Worm (Caenorhabditis elegans) whole organism, L1 larva: ENCODE results near the gene F13B12.4.

Experiments
- alr-1 ChIP-seq: fragments of 200-800 bp; sonication (Bioruptor generic); optimal IDR thresholded peaks from 2 replicates; lab custom pipeline; 2018; ENCODE audit warnings: borderline replicate concordance, mild to moderate bottlenecking, missing genetic modification characterization, missing compliant biosample characterization
- ceh-90 ChIP-seq: sonication (generic microtip); optimal IDR thresholded peaks from 2 replicates; lab custom pipeline; 2016; ENCODE audit warnings: missing genetic modification characterization, missing compliant biosample characterization
- ces-1 ChIP-seq: fragments of 150-350 bp; optimal IDR thresholded peaks from 2 replicates; lab custom pipeline; 2014; ENCODE audit warnings: missing biosample characterization, missing genetic modification reagents, missing genetic modification characterization
- efl-1 ChIP-seq, 4 experiments: fragments of 150-350 bp; optimal IDR thresholded peaks in 3 of 4; peaks in 1 of 4; 1 replicate in 1 of 4; 2 replicates in 3 of 4; lab custom pipeline; 2014; ENCODE audit warnings: missing biosample characterization in 2 of 4, missing genetic modification characterization in 2 of 4, missing genetic modification reagents in 2 of 4
- egl-13 ChIP-seq: sonication (generic microtip); optimal IDR thresholded peaks from 2 replicates; lab custom pipeline; 2016; ENCODE audit warnings: missing genotype, missing genetic modification reagents, missing genetic modification characterization, missing compliant biosample characterization
- egl-27 ChIP-seq, 2 experiments: fragments of 150-350 bp in 1 of 2; sonication (generic microtip); optimal IDR thresholded peaks; 3 replicates each; lab custom pipeline; 2017 to 2018; ENCODE audit warnings: missing biosample characterization in 2 of 2, missing genetic modification characterization in 2 of 2, missing genetic modification reagents in 2 of 2
- elt-2 ChIP-seq: sonication (generic microtip); optimal IDR thresholded peaks from 2 replicates; lab custom pipeline; 2016; ENCODE audit warnings: missing genetic modification characterization, mild to moderate bottlenecking, inconsistent platforms, missing compliant biosample characterization, missing genetic modification reagents
- elt-3 ChIP-seq, 6 experiments: fragments of 150-350 bp in 1 of 6; sonication (generic microtip); optimal IDR thresholded peaks; 2 replicates each; lab custom pipeline; 2017 to 2018; ENCODE audit warnings: missing biosample characterization in 6 of 6, missing genetic modification characterization in 6 of 6, inconsistent platforms in 1 of 6
- fkh-4 ChIP-seq: sonication (generic microtip); optimal IDR thresholded peaks from 2 replicates; lab custom pipeline; 2016; ENCODE audit warnings: missing compliant biosample characterization, missing genetic modification characterization, borderline replicate concordance
- fkh-8 ChIP-seq: sonication (generic microtip); optimal IDR thresholded peaks from 2 replicates; lab custom pipeline; 2016; ENCODE audit warnings: mild to moderate bottlenecking, missing genetic modification characterization, missing compliant biosample characterization
- hlh-17 ChIP-seq: fragments of 200-800 bp; sonication (Bioruptor generic); optimal IDR thresholded peaks from 2 replicates; lab custom pipeline; 2018; ENCODE audit warnings: missing genetic modification characterization, mild to moderate bottlenecking, missing compliant biosample characterization, moderate library complexity, borderline replicate concordance
- hlh-4 ChIP-seq: sonication (generic microtip); optimal IDR thresholded peaks from 2 replicates; lab custom pipeline; 2016; ENCODE audit warnings: mild to moderate bottlenecking, missing genetic modification characterization, missing compliant biosample characterization
- hpl-2 ChIP-seq: fragments of 150-350 bp; optimal IDR thresholded peaks from 2 replicates; lab custom pipeline; 2014; ENCODE audit warnings: missing biosample characterization, missing genetic modification reagents, missing genetic modification characterization
- irx-1 ChIP-seq: sonication (generic microtip); optimal IDR thresholded peaks from 2 replicates; lab custom pipeline; 2016; ENCODE audit warnings: missing genetic modification characterization, missing compliant biosample characterization
- lin-35 ChIP-seq, 2 experiments: fragments of 150-350 bp; optimal IDR thresholded peaks; 2 replicates each; lab custom pipeline; 2014; ENCODE audit warnings: missing biosample characterization in 2 of 2, missing genetic modification characterization in 2 of 2, missing genetic modification reagents in 2 of 2
- mdl-1 ChIP-seq, 2 experiments: fragments of 150-350 bp; optimal IDR thresholded peaks; 2 replicates each; lab custom pipeline; 2014 to 2017; ENCODE audit warnings: missing biosample characterization in 2 of 2, missing genetic modification characterization in 2 of 2, inconsistent platforms in 1 of 2
- mep-1 ChIP-seq: fragments of 150-350 bp; optimal IDR thresholded peaks from 2 replicates; lab custom pipeline; 2014; ENCODE audit warnings: missing biosample characterization, missing genetic modification characterization
- nhr-11 ChIP-seq: fragments of 150-350 bp; optimal IDR thresholded peaks from 2 replicates; lab custom pipeline; 2014; ENCODE audit warnings: missing biosample characterization, missing genetic modification characterization
- nhr-20 ChIP-seq: sonication (generic microtip); optimal IDR thresholded peaks from 2 replicates; lab custom pipeline; 2016; ENCODE audit warnings: mild to moderate bottlenecking, missing genetic modification characterization, missing compliant biosample characterization
- nhr-71 ChIP-seq: sonication (generic microtip); optimal IDR thresholded peaks from 2 replicates; lab custom pipeline; 2016; ENCODE audit warnings: mild to moderate bottlenecking, missing genetic modification characterization, moderate library complexity, missing compliant biosample characterization
- nhr-76 ChIP-seq: sonication (generic microtip); optimal IDR thresholded peaks from 2 replicates; lab custom pipeline; 2017; ENCODE audit warnings: missing biosample characterization, missing genetic modification characterization
- nhr-77 ChIP-seq: fragments of 150-350 bp; optimal IDR thresholded peaks from 2 replicates; lab custom pipeline; 2014; ENCODE audit warnings: missing biosample characterization, missing genetic modification characterization
- nhr-90 ChIP-seq: sonication (generic microtip); optimal IDR thresholded peaks from 2 replicates; lab custom pipeline; 2016; ENCODE audit warnings: mild to moderate bottlenecking, missing genetic modification characterization, missing compliant biosample characterization; ENCODE audit not compliant: poor library complexity
- rnt-1 ChIP-seq: sonication (generic microtip); optimal IDR thresholded peaks from 2 replicates; lab custom pipeline; 2016; ENCODE audit warnings: mild to moderate bottlenecking, missing genetic modification characterization, moderate library complexity, missing compliant biosample characterization
- snpc-4 ChIP-seq: fragments of 150-350 bp; optimal IDR thresholded peaks from 2 replicates; lab custom pipeline; 2014; ENCODE audit warnings: missing biosample characterization, missing genetic modification characterization
- tbx-2 ChIP-seq: sonication (generic microtip); optimal IDR thresholded peaks from 2 replicates; lab custom pipeline; 2016; ENCODE audit warnings: missing genetic modification characterization, missing compliant biosample characterization
- unc-30 ChIP-seq: sonication (generic microtip); optimal IDR thresholded peaks from 2 replicates; lab custom pipeline; 2017; ENCODE audit warnings: missing biosample characterization, missing genetic modification characterization
- unc-86 ChIP-seq: sonication (generic microtip); optimal IDR thresholded peaks from 2 replicates; lab custom pipeline; 2016; ENCODE audit warnings: missing genetic modification characterization, missing compliant biosample characterization
- zag-1 ChIP-seq: fragments of 150-350 bp; optimal IDR thresholded peaks from 2 replicates; lab custom pipeline; 2014; ENCODE audit warnings: missing biosample characterization, missing genetic modification characterization
- zip-4 ChIP-seq: fragments of 200-800 bp; sonication (Bioruptor generic); optimal IDR thresholded peaks from 2 replicates; lab custom pipeline; 2018; ENCODE audit warnings: mild to moderate bottlenecking, missing genetic modification characterization, moderate library complexity, missing compliant biosample characterization
- ztf-11 ChIP-seq, 2 experiments: sonication (generic microtip); optimal IDR thresholded peaks; 2 replicates each; lab custom pipeline; 2016 to 2017; ENCODE audit warnings: missing genetic modification characterization in 2 of 2, missing biosample characterization in 1 of 2, missing compliant biosample characterization in 1 of 2
- ztf-4 ChIP-seq: fragments of 150-350 bp; optimal IDR thresholded peaks from 2 replicates; lab custom pipeline; 2014; ENCODE audit warnings: missing biosample characterization, missing genetic modification characterization

F13B12.4 gene

DNA sequence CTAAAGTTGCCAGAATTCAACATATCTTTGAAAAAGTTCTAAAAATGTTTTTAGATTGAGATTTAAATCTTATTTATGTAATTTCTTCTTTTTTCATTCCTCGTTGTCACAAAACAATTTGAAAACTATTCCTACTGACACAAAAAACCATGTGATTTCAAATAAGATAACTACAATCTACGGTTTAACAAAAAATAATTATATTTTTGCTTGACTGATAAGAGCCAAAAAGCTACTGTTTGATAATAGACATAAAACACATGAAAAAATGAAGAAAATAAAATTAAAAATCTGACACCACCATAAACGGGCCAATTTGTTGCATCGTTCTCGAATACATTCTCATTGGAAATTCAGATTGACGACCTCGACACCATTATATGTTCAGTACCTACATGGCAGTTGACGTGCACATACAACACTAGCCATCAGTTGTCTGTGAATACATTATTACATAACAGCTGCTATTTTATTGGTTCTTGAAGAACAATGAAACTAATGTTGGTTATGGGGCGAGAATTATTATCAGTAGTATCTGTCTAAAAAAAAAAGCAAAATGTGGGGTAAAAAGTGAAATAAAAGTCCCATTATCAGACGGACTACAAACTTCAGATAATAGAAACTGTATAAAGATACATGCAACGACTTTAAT, 14.4 kb upstream of the F13B12.4 start, which contains the start of gene ugt-43:
TSS of gene ugt-43 (plus strand) at position 602 of the 652 bp plus-strand sequence.
- peak; percentile 60 for TF ChIP-seq elt-2 (tag; lab: Kevin White, UChicago)
- no peak for TF ChIP-seq fkh-8 (tag; lab: Kevin White, UChicago)
- no peak for TF ChIP-seq egl-13 (tag; lab: Kevin White, UChicago)

DNA sequence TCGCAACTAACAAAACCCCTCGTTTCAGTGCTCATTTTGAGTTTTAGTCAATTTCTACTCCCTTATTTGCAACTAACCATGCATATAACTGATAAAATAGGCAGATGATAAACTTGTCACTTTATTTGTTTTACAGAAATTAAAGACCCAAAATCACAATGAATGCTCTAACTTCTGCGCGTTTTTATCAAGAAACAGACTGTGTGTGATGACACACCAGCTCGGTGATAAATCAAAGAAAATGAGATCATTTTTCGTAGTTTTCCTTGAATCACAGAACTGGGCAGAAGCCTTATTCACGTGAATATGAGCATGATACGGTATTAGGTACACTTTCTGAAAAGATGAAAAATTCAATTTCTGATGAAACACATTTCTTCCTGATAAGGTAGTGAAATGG, 13.4 kb upstream of the F13B12.4 start:
- peak; percentile 51 for TF ChIP-seq nhr-20 (tag; lab: Kevin White, UChicago)
- no peak for TF ChIP-seq rnt-1 (tag; lab: Kevin White, UChicago)
- peak; percentile 43 for TF ChIP-seq nhr-71 (tag; lab: Kevin White, UChicago)
- peak in 1 of 2 experiments; percentile 21 for TF ChIP-seq lin-35 (GFP tag; optimal IDR thresholded peaks at IDR 0.05; lab: Kevin White, UChicago)
- TF ChIP-seq zip-4 (GFP tag; lab: Kevin White, UChicago) = no peak
- no peak for TF ChIP-seq elt-3 (tag; optimal IDR thresholded peaks at IDR 0.05; lab: Kevin White, UChicago)
- TF ChIP-seq elt-2 (tag; lab: Kevin White, UChicago) = peak; percentile 99
- TF ChIP-seq nhr-90 (tag; lab: Kevin White, UChicago) = peak; percentile 42

DNA sequence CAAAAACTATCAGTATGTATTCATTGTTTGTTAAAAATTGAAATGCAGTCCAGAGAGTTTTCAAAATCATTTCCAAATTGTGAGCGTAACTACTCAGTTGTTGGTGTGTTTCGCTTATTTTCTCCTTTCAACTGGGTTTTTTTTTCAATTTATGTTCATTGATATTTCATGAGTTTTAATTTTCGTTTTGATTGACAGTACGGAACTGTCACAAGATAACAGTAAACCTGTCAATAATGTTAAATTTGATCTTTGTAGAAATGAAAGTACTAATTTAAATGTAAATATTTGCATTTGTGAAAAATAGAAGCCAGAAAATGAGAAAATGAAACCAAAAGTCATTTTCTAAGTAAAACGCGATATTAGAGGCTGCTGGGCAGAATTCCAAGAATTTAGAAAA, 12.9 kb upstream of the F13B12.4 start:
- TF ChIP-seq tbx-2 (no peak), ztf-4 (tag; lab: Kevin White, UChicago) (no peak), ces-1 (GFP tag; lab: Kevin White, UChicago) (no peak), ztf-11 (tag; optimal IDR thresholded peaks at IDR 0.05; lab: Kevin White, UChicago) (no peak), nhr-11 (no peak), nhr-77 (tag; lab: Kevin White, UChicago) (no peak), irx-1 (tag; lab: Kevin White, UChicago) (no peak), mdl-1 (tag; optimal IDR thresholded peaks at IDR 0.05; lab: Kevin White, UChicago) (no peak), alr-1 (no peak), egl-27 (tag; optimal IDR thresholded peaks at IDR 0.05; lab: Kevin White, UChicago) (no peak), zag-1 (tag; lab: Kevin White, UChicago) (no peak), nhr-76 (no peak), elt-2 (tag; lab: Kevin White, UChicago) (no peak)

DNA sequence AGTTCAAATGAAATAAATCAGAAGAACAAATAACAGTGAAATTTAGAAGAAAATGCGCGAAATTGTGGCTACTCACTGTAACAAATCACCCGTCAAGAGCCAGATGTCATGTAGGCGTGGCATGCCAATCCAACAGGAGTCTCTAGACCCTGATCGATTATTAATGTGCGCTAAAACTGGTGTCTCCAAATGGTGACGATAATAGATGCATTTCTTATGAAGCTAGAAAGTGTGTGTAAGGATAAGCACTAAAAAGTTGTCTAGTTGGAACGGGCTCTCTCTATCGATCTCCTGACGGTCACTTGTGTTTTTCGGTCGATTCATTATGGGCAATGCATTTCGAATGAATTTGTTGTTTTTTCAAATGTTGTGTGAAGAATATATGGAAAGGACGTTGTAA, 12.1 kb upstream of the F13B12.4 start, which contains the start of gene mec-3:
TSS of gene mec-3 (minus strand) at position 101 of the 400 bp plus-strand sequence.
- TF ChIP-seq nhr-77 (tag; lab: Kevin White, UChicago) = no peak
- TF ChIP-seq unc-86 = peak; percentile 43
- TF ChIP-seq snpc-4 = no peak

DNA sequence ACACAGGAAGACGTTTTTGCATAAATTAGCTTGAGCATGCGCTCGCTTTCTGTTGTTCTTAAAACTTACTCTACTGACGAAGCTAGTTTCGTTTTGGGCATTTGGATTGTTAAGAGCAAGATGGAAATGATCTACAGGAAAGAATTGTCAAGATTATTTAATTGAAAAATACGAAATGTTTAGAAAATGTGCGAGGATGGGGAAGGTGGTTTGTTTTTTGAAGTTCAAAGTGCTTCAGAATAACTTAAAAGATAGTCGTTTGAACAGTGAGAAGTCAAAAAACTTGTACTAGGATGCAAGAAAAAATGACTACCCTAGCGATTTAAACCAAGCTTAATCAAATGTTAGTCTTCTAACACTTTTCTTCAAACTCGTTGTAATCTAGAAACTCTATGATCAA, 7.4 kb upstream of the F13B12.4 start, which contains the start of gene srb-17:
TSS of gene srb-17 (minus strand) at position 101 of the 400 bp plus-strand sequence.
- TF ChIP-seq hpl-2 (GFP tag; lab: Kevin White, UChicago) (no peak), nhr-11 (no peak), efl-1 (optimal IDR thresholded peaks at IDR 0.05; lab: Kevin White, UChicago) (no peak), efl-1 (GFP tag; optimal IDR thresholded peaks at IDR 0.05 in 1 of 2; lab: Kevin White, UChicago) (no peak)

DNA sequence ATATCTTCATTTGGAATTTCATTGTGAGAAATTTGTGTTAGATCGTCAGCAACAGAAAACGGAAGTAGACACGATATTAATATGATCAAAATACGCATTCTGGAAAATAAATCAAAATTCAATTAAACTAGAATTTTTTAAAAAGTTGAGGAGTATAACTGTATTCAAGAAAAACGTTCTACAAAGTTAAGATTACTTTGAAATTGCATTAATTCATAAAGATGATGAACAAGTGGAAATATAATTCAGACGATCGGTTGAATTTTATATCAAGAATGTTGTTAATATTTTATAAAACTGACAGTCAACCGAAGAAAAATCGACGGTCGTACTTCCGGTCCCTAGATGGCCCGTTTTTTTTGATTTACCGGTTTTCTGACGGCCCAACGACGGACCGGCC, 3.3 kb upstream of the F13B12.4 start, which contains the start of gene F01D4.8:
TSS of gene F01D4.8 (minus strand) at position 101 of the 400 bp plus-strand sequence.
- TF ChIP-seq fkh-4 (tag; lab: Kevin White, UChicago) = no peak
- TF ChIP-seq hlh-4 (tag; lab: Kevin White, UChicago) = no peak
- no peak for TF ChIP-seq nhr-11
- TF ChIP-seq mep-1 = no peak
- TF ChIP-seq elt-2 (tag; lab: Kevin White, UChicago) = no peak
- no peak for TF ChIP-seq ceh-90 (tag; lab: Kevin White, UChicago)
- TF ChIP-seq hlh-17 (GFP tag; lab: Kevin White, UChicago) = no peak
- no peak for TF ChIP-seq unc-30 (tag; lab: Kevin White, UChicago)
